Fruit fly (Drosophila melanogaster) whole organism, embryonic: ENCODE measurements around the gene dpy.

ENCODE experiments used
- Awh ChIP-seq: fragments of 200-800 bp; sonication (Bioruptor generic); IDR thresholded peaks from 2 replicates; pipeline ENCODE4, ENCODE4 v1.3.6; 2022; ENCODE audit warnings: missing biosample characterization, missing genetic modification characterization
- Blimp-1 ChIP-seq: fragments of 200-800 bp; sonication (Bioruptor generic); optimal IDR thresholded peaks from 3 replicates; lab custom pipeline; 2018; ENCODE audit warnings: missing biosample characterization, missing genetic modification characterization, mild to moderate bottlenecking, moderate library complexity, missing genetic modification reagents
- BtbVII ChIP-seq: fragments of 200-800 bp; sonication (Bioruptor generic); optimal IDR thresholded peaks from 3 replicates; lab custom pipeline; 2017; ENCODE audit warnings: missing biosample characterization, mild to moderate bottlenecking, missing genetic modification characterization
- CG10267 ChIP-seq: fragments of 200-800 bp; sonication (Bioruptor generic); optimal IDR thresholded peaks from 2 replicates; lab custom pipeline; 2018; ENCODE audit warnings: missing biosample characterization, mild to moderate bottlenecking, missing genetic modification characterization, moderate library complexity
- CG10321 ChIP-seq: fragments of 200-800 bp; sonication (Bioruptor generic); IDR thresholded peaks from 2 replicates; pipeline ENCODE4 v1.3.6; 2022; ENCODE audit warnings: missing biosample characterization, missing genetic modification characterization
- CG15514 ChIP-seq: fragments of 200-800 bp; sonication (Bioruptor generic); optimal IDR thresholded peaks from 3 replicates; lab custom pipeline; 2017; ENCODE audit warnings: missing biosample characterization, missing genetic modification characterization, mild to moderate bottlenecking, moderate library complexity, missing genetic modification reagents
- CG1603 ChIP-seq: fragments of 200-800 bp; sonication (Bioruptor generic); optimal IDR thresholded peaks from 2 replicates; lab custom pipeline; 2019; ENCODE audit warnings: missing biosample characterization, mild to moderate bottlenecking, missing genetic modification characterization, moderate library complexity
- CG16813 ChIP-seq: fragments of 200-800 bp; sonication (Bioruptor generic); IDR thresholded peaks from 3 replicates; pipeline ENCODE4 v1.3.6; 2022; ENCODE audit warnings: missing biosample characterization, missing genetic modification characterization; ENCODE audit not compliant: partially characterized antibody
- CG2678 ChIP-seq: fragments of 200-800 bp; sonication (Bioruptor generic); optimal IDR thresholded peaks from 3 replicates; lab custom pipeline; 2019; ENCODE audit warnings: missing biosample characterization, mild to moderate bottlenecking, missing genetic modification characterization, moderate library complexity
- CG2875 ChIP-seq: fragments of 200-800 bp; sonication (Bioruptor generic); optimal IDR thresholded peaks from 2 replicates; lab custom pipeline; 2017; ENCODE audit warnings: missing biosample characterization, mild to moderate bottlenecking, missing genetic modification characterization, missing genetic modification reagents
- CG3407 ChIP-seq: fragments of 200-800 bp; sonication (Bioruptor generic); optimal IDR thresholded peaks from 2 replicates; lab custom pipeline; 2018; ENCODE audit warnings: missing biosample characterization, mild to moderate bottlenecking, missing genetic modification characterization
- CG34422 ChIP-seq: fragments of 200-800 bp; sonication (Bioruptor generic); IDR thresholded peaks from 3 replicates; pipeline ENCODE4 v1.3.6; 2022; ENCODE audit warnings: missing biosample characterization, missing genetic modification characterization
- CG3838 ChIP-seq: fragments of 200-800 bp; sonication (Bioruptor generic); optimal IDR thresholded peaks from 3 replicates; lab custom pipeline; 2016; ENCODE audit warnings: missing biosample characterization, missing genetic modification characterization
- CkIIα-i1 ChIP-seq: fragments of 200-800 bp; sonication (Bioruptor generic); IDR thresholded peaks from 2 replicates; pipeline ENCODE4 v1.3.6; 2022; ENCODE audit warnings: missing biosample characterization, missing genetic modification characterization
- CrebB ChIP-seq: fragments of 200-800 bp; sonication (Bioruptor generic); optimal IDR thresholded peaks from 3 replicates; lab custom pipeline; 2018; ENCODE audit warnings: missing biosample characterization, mild to moderate bottlenecking, missing genetic modification characterization
- ERR ChIP-seq: fragments of 200-800 bp; sonication (Bioruptor generic); optimal IDR thresholded peaks from 2 replicates; lab custom pipeline; 2016; ENCODE audit warnings: missing biosample characterization, missing genetic modification characterization
- Elba2 ChIP-seq: fragments of 200-800 bp; sonication (Bioruptor generic); optimal IDR thresholded peaks from 3 replicates; lab custom pipeline; 2016; ENCODE audit warnings: missing biosample characterization, missing genetic modification characterization
- HLH4C ChIP-seq: fragments of 200-800 bp; sonication (Bioruptor generic); IDR thresholded peaks from 3 replicates; pipeline ENCODE4 v1.3.6; 2022; ENCODE audit warnings: missing biosample characterization, missing genetic modification characterization; ENCODE audit not compliant: partially characterized antibody
- Hr78 ChIP-seq, 2 experiments: fragments of 200-800 bp in 1 of 2; fragments of >200 bp in 1 of 2; sonication (Bioruptor generic) in 1 of 2; optimal IDR thresholded peaks; 2 replicates each; lab custom pipeline; 2017 to 2019; ENCODE audit warnings: missing biosample characterization in 2 of 2, missing genetic modification characterization in 2 of 2, mild to moderate bottlenecking in 1 of 2, moderate library complexity in 1 of 2
- MBD-R2 ChIP-seq: fragments of 200-800 bp; sonication (Bioruptor generic); IDR thresholded peaks from 2 replicates; pipeline ENCODE4 v1.3.6; 2022; ENCODE audit warnings: missing biosample characterization, missing genetic modification characterization
- NK7.1 ChIP-seq: fragments of 200-800 bp; sonication (Bioruptor generic); optimal IDR thresholded peaks from 3 replicates; lab custom pipeline; 2016; ENCODE audit warnings: missing biosample characterization, missing genetic modification characterization
- Nf-YA ChIP-seq: fragments of 200-800 bp; sonication (Bioruptor generic); IDR thresholded peaks from 2 replicates; pipeline ENCODE4 v1.3.6; 2022; ENCODE audit warnings: missing biosample characterization, missing genetic modification characterization
- Ptx1 ChIP-seq: fragments of 200-800 bp; sonication (Bioruptor generic); IDR thresholded peaks from 2 replicates; pipeline ENCODE4 v1.3.6; 2022; ENCODE audit warnings: missing biosample characterization, missing genetic modification characterization
- Sin3A ChIP-seq: fragments of >200 bp; optimal IDR thresholded peaks from 2 replicates; lab custom pipeline; 2018
- Sox100B ChIP-seq: fragments of 200-800 bp; sonication (Bioruptor generic); optimal IDR thresholded peaks from 3 replicates; lab custom pipeline; 2018; ENCODE audit warnings: missing biosample characterization, mild to moderate bottlenecking, missing genetic modification characterization
- Sry-β ChIP-seq: fragments of 200-800 bp; sonication (Bioruptor generic); optimal IDR thresholded peaks from 2 replicates; lab custom pipeline; 2018; ENCODE audit warnings: missing biosample characterization, mild to moderate bottlenecking, missing genetic modification characterization, moderate library complexity
- Stat92E ChIP-seq, 3 experiments: fragments of >200 bp in 2 of 3; fragments of 200-800 bp in 1 of 3; sonication (Bioruptor generic) in 1 of 3; optimal IDR thresholded peaks; 2 replicates each; lab custom pipeline; 2017 to 2019; ENCODE audit warnings: missing biosample characterization in 3 of 3, missing genetic modification characterization in 3 of 3, mild to moderate bottlenecking in 1 of 3, moderate library complexity in 1 of 3
- al ChIP-seq: fragments of 200-800 bp; sonication (Bioruptor generic); IDR thresholded peaks from 2 replicates; pipeline ENCODE4 v1.3.6; 2022; ENCODE audit warnings: missing biosample characterization, missing genetic modification characterization
- bbx ChIP-seq: fragments of 200-800 bp; sonication (Bioruptor generic); IDR thresholded peaks from 2 replicates; pipeline ENCODE4 v1.3.6; 2022; ENCODE audit warnings: missing biosample characterization, missing genetic modification characterization; ENCODE audit not compliant: partially characterized antibody
- bowl ChIP-seq: fragments of 200-800 bp; sonication (Bioruptor generic); IDR thresholded peaks from 2 replicates; pipeline ENCODE4 v1.3.6; 2022; ENCODE audit warnings: missing biosample characterization, missing genetic modification characterization
- bsh ChIP-seq, 2 experiments: fragments of 200-800 bp; sonication (Bioruptor generic); optimal IDR thresholded peaks; 2 replicates each; lab custom pipeline; 2017 to 2018; ENCODE audit warnings: mild to moderate bottlenecking in 2 of 2, missing biosample characterization in 2 of 2, missing genetic modification characterization in 2 of 2, moderate library complexity in 1 of 2
- cg ChIP-seq: fragments of 200-800 bp; sonication (Bioruptor generic); optimal IDR thresholded peaks from 3 replicates; lab custom pipeline; 2019; ENCODE audit warnings: missing biosample characterization, mild to moderate bottlenecking, missing genetic modification characterization, moderate library complexity
- crp ChIP-seq, 2 experiments: fragments of 200-800 bp; sonication (Bioruptor generic); optimal IDR thresholded peaks; 2 replicates in 1 of 2; 3 replicates in 1 of 2; lab custom pipeline; 2017; ENCODE audit warnings: missing biosample characterization in 2 of 2, missing genetic modification characterization in 2 of 2, mild to moderate bottlenecking in 1 of 2, moderate library complexity in 1 of 2
- emc ChIP-seq: fragments of 200-800 bp; sonication (Bioruptor generic); optimal IDR thresholded peaks from 2 replicates; lab custom pipeline; 2016; ENCODE audit warnings: missing biosample characterization, missing genetic modification characterization
- exex ChIP-seq: fragments of 200-800 bp; sonication (Bioruptor generic); optimal IDR thresholded peaks from 4 replicates; lab custom pipeline; 2018; ENCODE audit warnings: missing biosample characterization, mild to moderate bottlenecking, missing genetic modification characterization, moderate library complexity
- grn ChIP-seq: fragments of 200-800 bp; sonication (Bioruptor generic); optimal IDR thresholded peaks from 3 replicates; lab custom pipeline; 2017; ENCODE audit warnings: missing biosample characterization, missing genetic modification characterization
- gsb-n ChIP-seq: fragments of 200-800 bp; sonication (Bioruptor generic); optimal IDR thresholded peaks from 3 replicates; lab custom pipeline; 2018; ENCODE audit warnings: missing biosample characterization, mild to moderate bottlenecking, missing genetic modification characterization
- h ChIP-seq: fragments of >200 bp; optimal IDR thresholded peaks from 2 replicates; lab custom pipeline; 2017
- hbn ChIP-seq: fragments of 200-800 bp; sonication (Bioruptor generic); IDR thresholded peaks from 2 replicates; pipeline ENCODE4 v1.3.6; 2022; ENCODE audit warnings: missing biosample characterization, missing genetic modification characterization; ENCODE audit not compliant: partially characterized antibody
- kni ChIP-seq: fragments of 200-800 bp; sonication (Bioruptor generic); optimal IDR thresholded peaks from 3 replicates; lab custom pipeline; 2017; ENCODE audit warnings: mild to moderate bottlenecking, missing biosample characterization, missing genetic modification reagents, missing genetic modification characterization
- lab ChIP-seq: fragments of 200-800 bp; sonication (Bioruptor generic); optimal IDR thresholded peaks from 3 replicates; lab custom pipeline; 2017; ENCODE audit warnings: missing biosample characterization, missing genetic modification characterization, mild to moderate bottlenecking, moderate library complexity, missing genetic modification reagents
- mld ChIP-seq: fragments of 200-800 bp; sonication (Bioruptor generic); IDR thresholded peaks from 3 replicates; pipeline ENCODE4 v1.3.6; 2022; ENCODE audit warnings: missing biosample characterization, missing genetic modification characterization; ENCODE audit not compliant: partially characterized antibody
- pzg ChIP-seq: fragments of 200-800 bp; sonication (Bioruptor generic); optimal IDR thresholded peaks from 3 replicates; lab custom pipeline; 2018; ENCODE audit warnings: missing biosample characterization, mild to moderate bottlenecking, missing genetic modification characterization, moderate library complexity
- repo ChIP-seq: fragments of 200-800 bp; sonication (Bioruptor generic); optimal IDR thresholded peaks from 2 replicates; lab custom pipeline; 2016; ENCODE audit warnings: missing biosample characterization, missing genetic modification characterization
- row ChIP-seq: fragments of 200-800 bp; sonication (Bioruptor generic); IDR thresholded peaks from 3 replicates; pipeline ENCODE4 v1.3.6; 2022; ENCODE audit warnings: missing biosample characterization, missing genetic modification characterization
- sd ChIP-seq: fragments of 200-800 bp; sonication (Bioruptor generic); optimal IDR thresholded peaks from 3 replicates; lab custom pipeline; 2018; ENCODE audit warnings: missing biosample characterization, mild to moderate bottlenecking, missing genetic modification characterization, moderate library complexity
- sens ChIP-seq: fragments of 200-800 bp; sonication (Bioruptor generic); peaks from one replicate; lab custom pipeline; 2016; ENCODE audit warnings: missing biosample characterization, missing genetic modification characterization
- sens-2 ChIP-seq: fragments of 200-800 bp; sonication (Bioruptor generic); IDR thresholded peaks from 2 replicates; pipeline ENCODE4 v1.3.6; 2022; ENCODE audit warnings: missing biosample characterization, missing genetic modification characterization
- stwl ChIP-seq: fragments of 200-800 bp; sonication (Bioruptor generic); optimal IDR thresholded peaks from 3 replicates; lab custom pipeline; 2018; ENCODE audit warnings: missing biosample characterization, mild to moderate bottlenecking, missing genetic modification characterization, moderate library complexity
- unc-4 ChIP-seq: fragments of 200-800 bp; sonication (Bioruptor generic); IDR thresholded peaks from 2 replicates; pipeline ENCODE4 v1.3.6; 2022; ENCODE audit warnings: missing biosample characterization, missing genetic modification characterization; ENCODE audit not compliant: partially characterized antibody

The dpy gene

DNA sequence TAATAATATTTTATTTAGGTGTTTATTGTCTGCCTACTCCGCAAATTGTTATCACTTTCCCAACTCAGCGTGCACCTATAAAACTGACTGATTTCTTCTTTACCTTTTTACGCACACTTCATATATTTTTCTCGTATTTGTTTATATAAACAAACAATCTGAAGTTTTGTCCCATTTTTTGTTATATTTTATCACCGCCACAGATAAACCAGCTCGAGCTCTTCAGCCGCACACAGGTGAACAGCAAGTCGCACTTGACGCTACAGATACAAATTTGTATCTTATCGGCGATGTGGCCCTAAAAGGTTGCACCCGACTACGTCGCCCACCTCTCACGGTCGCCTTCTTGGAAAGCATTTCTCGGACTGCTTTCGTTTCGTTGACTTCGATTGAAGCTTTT, 138.7 kb downstream of the dpy start (continued):
- no peak for TF ChIP-seq Ptx1 (GFP tag; lab: Robert Waterston, UW)
- peak in 1 of 2 experiments; percentile 79 for TF ChIP-seq Hr78 (GFP tag; optimal IDR thresholded peaks at IDR 0.05; lab: Kevin White, UChicago)
- TF ChIP-seq CG3838: no peak
- TF ChIP-seq CG2678 (tag; lab: Kevin White, UChicago): peak; percentile 34
- TF ChIP-seq Sox100B (GFP tag; lab: Kevin White, UChicago): no peak
- peak; percentile 15 for TF ChIP-seq lab (GFP tag; lab: Kevin White, UChicago)
- no peak for TF ChIP-seq stwl (tag; lab: Kevin White, UChicago)
- TF ChIP-seq ERR (GFP tag; lab: Kevin White, UChicago): no peak
- TF ChIP-seq Blimp-1 (GFP tag; lab: Kevin White, UChicago): peak; percentile 24
- peak; percentile 28 for TF ChIP-seq CG3407 (GFP tag; lab: Kevin White, UChicago)
- peak; percentile 53 for TF ChIP-seq grn
- peak; percentile 0 for TF ChIP-seq exex (tag; lab: Kevin White, UChicago)
- TF ChIP-seq CG2875 (GFP tag; lab: Kevin White, UChicago): peak; percentile 13
- no peak for TF ChIP-seq bsh (GFP tag; optimal IDR thresholded peaks at IDR 0.05; lab: Kevin White, UChicago)
- TF ChIP-seq Awh: no peak
- TF ChIP-seq cg (GFP tag; lab: Kevin White, UChicago): no peak
- no peak for TF ChIP-seq gsb-n (tag; lab: Kevin White, UChicago)
- TF ChIP-seq Elba2 (GFP tag; lab: Kevin White, UChicago): no peak
- TF ChIP-seq Sin3A (lab: Kevin White, UChicago): no peak
- TF ChIP-seq CkIIα-i1: no peak
- no peak for TF ChIP-seq NK7.1 (GFP tag; lab: Kevin White, UChicago)
- TF ChIP-seq sd: no peak
- no peak for TF ChIP-seq kni (GFP tag; lab: Kevin White, UChicago)
- no peak for TF ChIP-seq sens-2 (GFP tag; lab: Robert Waterston, UW)
- peak; percentile 15 for TF ChIP-seq BtbVII (GFP tag; lab: Kevin White, UChicago)
- TF ChIP-seq repo (GFP tag; lab: Kevin White, UChicago): no peak
- TF ChIP-seq al (GFP tag; lab: Robert Waterston, UW): no peak
- no peak for TF ChIP-seq Stat92E (GFP tag; optimal IDR thresholded peaks at IDR 0.05; lab: Kevin White, UChicago)
- TF ChIP-seq sens: peak; percentile 66

DNA sequence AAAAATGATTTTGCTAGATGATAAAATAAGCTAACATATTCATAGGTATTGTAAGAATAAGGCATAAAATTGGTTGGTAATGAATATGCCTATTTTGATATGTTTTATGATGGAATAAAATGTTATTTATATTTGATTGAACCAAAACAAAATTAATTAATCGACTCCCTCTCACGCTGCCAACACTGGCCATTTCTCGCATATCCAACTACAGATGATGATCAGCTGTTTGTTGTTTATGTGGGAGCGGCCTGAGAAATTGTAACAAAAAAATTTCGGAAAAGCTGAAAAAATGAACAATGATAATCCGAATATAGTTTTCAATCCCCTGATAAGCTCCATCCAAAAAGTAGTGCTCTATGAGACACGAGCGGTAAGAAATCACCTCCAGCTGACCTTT, 149.2 kb downstream of the dpy start, which contains the start of gene FIG4:
Gene FIG4 (plus strand): TSS at position 229 of the 400 bp plus-strand sequence.
- TF ChIP-seq MBD-R2 (GFP tag; lab: Robert Waterston, UW): peak; percentile 89
- TF ChIP-seq CrebB (tag; lab: Kevin White, UChicago): peak; percentile 4
- peak; percentile 80 to 94 for TF ChIP-seq crp (GFP tag; optimal IDR thresholded peaks at IDR 0.05; lab: Kevin White, UChicago)
- peak; percentile 83 for TF ChIP-seq hbn (GFP tag; lab: Robert Waterston, UW)
- TF ChIP-seq unc-4: peak; percentile 75
- no peak for TF ChIP-seq h
- no peak for TF ChIP-seq mld
- TF ChIP-seq CG10321 (GFP tag; lab: Robert Waterston, UW): no peak
- peak; percentile 21; the same call in 1 of the 3 replicates for TF ChIP-seq CG34422 (GFP tag; lab: Robert Waterston, UW)
- TF ChIP-seq bbx (GFP tag; lab: Robert Waterston, UW): peak; percentile 65; the same call in 1 of the 2 replicates
- TF ChIP-seq CG1603 (tag; lab: Kevin White, UChicago): peak; percentile 5
- no peak for TF ChIP-seq CG15514 (GFP tag; lab: Kevin White, UChicago)
- TF ChIP-seq bowl (GFP tag; lab: Robert Waterston, UW): no peak
- TF ChIP-seq Nf-YA (GFP tag; lab: Robert Waterston, UW): no peak
- TF ChIP-seq row (GFP tag; lab: Robert Waterston, UW): peak; percentile 76
- TF ChIP-seq CG16813 (GFP tag; lab: Robert Waterston, UW): peak; percentile 64; the same call in 2 of the 3 replicates
- peak; percentile 35 for TF ChIP-seq CG10267 (tag; lab: Kevin White, UChicago)
- peak; percentile 60; the same call in 2 of the 3 replicates for TF ChIP-seq HLH4C
- TF ChIP-seq emc: no peak
- TF ChIP-seq pzg (GFP tag; lab: Kevin White, UChicago): peak; percentile 23
- TF ChIP-seq Sry-β (GFP tag; lab: Kevin White, UChicago): peak; percentile 90
